Worm (Caenorhabditis elegans) whole organism, L1 larva: ENCODE data around the gene Y39B6A.10.
A peak's percentile ranks its signal among the peaks of the same experiment; 100 is the strongest.

Experiments used
- C16A3.4 ChIP-seq: fragments of 150-350 bp; optimal IDR thresholded peaks from 2 replicates; lab custom pipeline; 2014; ENCODE audit warnings: missing biosample characterization, missing genetic modification characterization
- Y116A8C.19 ChIP-seq: sonication (generic microtip); optimal IDR thresholded peaks from 2 replicates; lab custom pipeline; 2016; ENCODE audit warnings: missing compliant biosample characterization, missing genetic modification characterization, borderline replicate concordance
- aha-1 ChIP-seq: fragments of 150-350 bp; optimal IDR thresholded peaks from 2 replicates; lab custom pipeline; 2014; ENCODE audit warnings: missing biosample characterization, missing genetic modification characterization
- blmp-1 ChIP-seq: fragments of 150-350 bp; optimal IDR thresholded peaks from 2 replicates; lab custom pipeline; 2014; ENCODE audit warnings: missing biosample characterization, missing genetic modification characterization
- efl-1 ChIP-seq, 4 experiments: fragments of 150-350 bp; optimal IDR thresholded peaks in 3 of 4; peaks in 1 of 4; 1 replicate in 1 of 4; 2 replicates in 3 of 4; lab custom pipeline; 2014; ENCODE audit warnings: missing biosample characterization in 2 of 4, missing genetic modification characterization in 2 of 4, missing genetic modification reagents in 2 of 4
- fkh-10 ChIP-seq: sonication (generic microtip); optimal IDR thresholded peaks from 2 replicates; lab custom pipeline; 2017; ENCODE audit warnings: missing biosample characterization, missing genetic modification reagents, missing genetic modification characterization
- hlh-4 ChIP-seq: sonication (generic microtip); optimal IDR thresholded peaks from 2 replicates; lab custom pipeline; 2016; ENCODE audit warnings: mild to moderate bottlenecking, missing genetic modification characterization, missing compliant biosample characterization
- hpl-2 ChIP-seq: fragments of 150-350 bp; optimal IDR thresholded peaks from 2 replicates; lab custom pipeline; 2014; ENCODE audit warnings: missing biosample characterization, missing genetic modification reagents, missing genetic modification characterization
- irx-1 ChIP-seq: sonication (generic microtip); optimal IDR thresholded peaks from 2 replicates; lab custom pipeline; 2016; ENCODE audit warnings: missing genetic modification characterization, missing compliant biosample characterization
- nhr-19 ChIP-seq: fragments of 200-800 bp; sonication (Bioruptor generic); conservative IDR thresholded peaks from 2 replicates; pipeline ENCODE4 v1.3.6; 2022; ENCODE audit warnings: missing genetic modification characterization, missing compliant biosample characterization
- nhr-20 ChIP-seq: sonication (generic microtip); optimal IDR thresholded peaks from 2 replicates; lab custom pipeline; 2016; ENCODE audit warnings: mild to moderate bottlenecking, missing genetic modification characterization, missing compliant biosample characterization
- nhr-237 ChIP-seq: fragments of 150-350 bp; optimal IDR thresholded peaks from 2 replicates; lab custom pipeline; 2014; ENCODE audit warnings: missing biosample characterization, missing genetic modification characterization
- nhr-77 ChIP-seq: fragments of 150-350 bp; optimal IDR thresholded peaks from 2 replicates; lab custom pipeline; 2014; ENCODE audit warnings: missing biosample characterization, missing genetic modification characterization
- nhr-84 ChIP-seq: sonication (generic microtip); optimal IDR thresholded peaks from 2 replicates; lab custom pipeline; 2017; ENCODE audit warnings: missing biosample characterization, missing genetic modification characterization
- nhr-85 ChIP-seq: sonication (generic microtip); peaks from one replicate; lab custom pipeline; 2016; ENCODE audit warnings: missing genetic modification characterization, inconsistent platforms, missing compliant biosample characterization
- snpc-4 ChIP-seq: fragments of 150-350 bp; optimal IDR thresholded peaks from 2 replicates; lab custom pipeline; 2014; ENCODE audit warnings: missing biosample characterization, missing genetic modification characterization
- sup-37 ChIP-seq: fragments of 200-800 bp; sonication (Bioruptor generic); optimal IDR thresholded peaks from 2 replicates; lab custom pipeline; 2018; ENCODE audit warnings: mild to moderate bottlenecking, missing genetic modification characterization, missing compliant biosample characterization
- tlp-1 ChIP-seq: fragments of 150-350 bp; optimal IDR thresholded peaks from 2 replicates; lab custom pipeline; 2014; ENCODE audit warnings: missing biosample characterization, missing genetic modification characterization
- unc-62 ChIP-seq: fragments of 150-350 bp; optimal IDR thresholded peaks from 2 replicates; lab custom pipeline; 2014; ENCODE audit warnings: missing biosample characterization, missing genetic modification reagents, missing genetic modification characterization
- xbp-1 ChIP-seq: sonication (generic microtip); optimal IDR thresholded peaks from 2 replicates; lab custom pipeline; 2016; ENCODE audit warnings: missing genetic modification characterization, missing compliant biosample characterization
- zag-1 ChIP-seq: fragments of 150-350 bp; optimal IDR thresholded peaks from 2 replicates; lab custom pipeline; 2014; ENCODE audit warnings: missing biosample characterization, missing genetic modification characterization
- zip-4 ChIP-seq: fragments of 200-800 bp; sonication (Bioruptor generic); optimal IDR thresholded peaks from 2 replicates; lab custom pipeline; 2018; ENCODE audit warnings: mild to moderate bottlenecking, missing genetic modification characterization, moderate library complexity, missing compliant biosample characterization

Y39B6A.10 gene

ce11 chrV:19083789-19084188 is 49.6 kb downstream of the Y39B6A.10 start:
- no peak for TF ChIP-seq nhr-20
- TF ChIP-seq C16A3.4 (tag; lab: Kevin White, UChicago): no peak
- TF ChIP-seq nhr-237 (tag; lab: Kevin White, UChicago): no peak
- TF ChIP-seq Y116A8C.19 (tag; lab: Kevin White, UChicago): no peak
- TF ChIP-seq snpc-4 (tag; lab: Kevin White, UChicago): no peak
- no peak for TF ChIP-seq irx-1
- no peak for TF ChIP-seq nhr-77 (tag; lab: Kevin White, UChicago)
- no peak for TF ChIP-seq zip-4 (GFP tag; lab: Kevin White, UChicago)
- TF ChIP-seq fkh-10 (GFP tag; lab: Kevin White, UChicago): no peak
- TF ChIP-seq hpl-2 (GFP tag; lab: Kevin White, UChicago): no peak
- TF ChIP-seq nhr-85 (tag; lab: Kevin White, UChicago): no peak
- no peak for TF ChIP-seq sup-37 (GFP tag; lab: Kevin White, UChicago)
- no peak for TF ChIP-seq nhr-19
- no peak for TF ChIP-seq nhr-84 (tag; lab: Kevin White, UChicago)
- TF ChIP-seq efl-1 (optimal IDR thresholded peaks at IDR 0.05; lab: Kevin White, UChicago): no peak
- TF ChIP-seq efl-1 (GFP tag; optimal IDR thresholded peaks at IDR 0.05 in 1 of 2; lab: Kevin White, UChicago): no peak
- TF ChIP-seq aha-1 (tag; lab: Kevin White, UChicago): no peak
- no peak for TF ChIP-seq hlh-4 (tag; lab: Kevin White, UChicago)
- no peak for TF ChIP-seq unc-62 (GFP tag; lab: Kevin White, UChicago)
- no peak for TF ChIP-seq zag-1 (tag; lab: Kevin White, UChicago)
- no peak for TF ChIP-seq tlp-1 (tag; lab: Kevin White, UChicago)

ce11 chrV:19082541-19082940 is 50.9 kb downstream of the Y39B6A.10 start, which contains the start of gene nhr-95:
TSS of gene nhr-95 (minus strand) at chrV:19082641.
- TF ChIP-seq blmp-1 (tag; lab: Kevin White, UChicago): peak; percentile 45
- TF ChIP-seq xbp-1 (tag; lab: Kevin White, UChicago): no peak
